Fruit fly (Drosophila melanogaster) whole organism, embryonic: Measurements from ENCODE around the gene nmdyn-D7.

Source experiments
- Asciz ChIP-seq: fragments of 200-800 bp; sonication (Bioruptor generic); optimal IDR thresholded peaks from 2 replicates; lab custom pipeline; 2017; ENCODE audit warnings: missing biosample characterization, mild to moderate bottlenecking, missing genetic modification characterization, missing genetic modification reagents
- CG10267 ChIP-seq: fragments of 200-800 bp; sonication (Bioruptor generic); optimal IDR thresholded peaks from 2 replicates; lab custom pipeline; 2018; ENCODE audit warnings: missing biosample characterization, mild to moderate bottlenecking, missing genetic modification characterization, moderate library complexity
- CG10979 ChIP-seq: fragments of 200-800 bp; sonication (Bioruptor generic); optimal IDR thresholded peaks from 2 replicates; lab custom pipeline; 2018; ENCODE audit warnings: missing biosample characterization, mild to moderate bottlenecking, missing genetic modification characterization, moderate library complexity
- CG11456 ChIP-seq: fragments of 200-800 bp; sonication (Bioruptor generic); IDR thresholded peaks from 3 replicates; pipeline ENCODE4 v1.3.6; 2022; ENCODE audit warnings: missing biosample characterization, missing genetic modification characterization
- CG11723 ChIP-seq: fragments of 200-800 bp; sonication (Bioruptor generic); optimal IDR thresholded peaks from 2 replicates; lab custom pipeline; 2017; ENCODE audit warnings: missing biosample characterization, mild to moderate bottlenecking, missing genetic modification characterization
- CG12155 ChIP-seq: fragments of 200-800 bp; sonication (Bioruptor generic); optimal IDR thresholded peaks from 3 replicates; lab custom pipeline; 2016; ENCODE audit warnings: missing biosample characterization, missing genetic modification characterization
- CG12236 ChIP-seq: fragments of 200-800 bp; sonication (Bioruptor generic); optimal IDR thresholded peaks from 2 replicates; lab custom pipeline; 2016; ENCODE audit warnings: missing biosample characterization, missing genetic modification characterization
- CG12299 ChIP-seq: fragments of 200-800 bp; sonication (Bioruptor generic); optimal IDR thresholded peaks from 2 replicates; lab custom pipeline; 2018; ENCODE audit warnings: missing biosample characterization, mild to moderate bottlenecking, missing genetic modification characterization
- CG12659 ChIP-seq: fragments of 200-800 bp; sonication (Bioruptor generic); optimal IDR thresholded peaks from 3 replicates; lab custom pipeline; 2017; ENCODE audit warnings: mild to moderate bottlenecking, missing biosample characterization, missing genetic modification reagents, missing genetic modification characterization
- CG16863 ChIP-seq: fragments of 200-800 bp; sonication (Bioruptor generic); optimal IDR thresholded peaks from 3 replicates; lab custom pipeline; 2016; ENCODE audit warnings: missing biosample characterization, missing genetic modification characterization
- CG17912 ChIP-seq: fragments of 200-800 bp; sonication (Bioruptor generic); optimal IDR thresholded peaks from 2 replicates; lab custom pipeline; 2018; ENCODE audit warnings: missing biosample characterization, mild to moderate bottlenecking, missing genetic modification characterization
- CG18619 ChIP-seq: fragments of 200-800 bp; sonication (Bioruptor generic); optimal IDR thresholded peaks from 3 replicates; lab custom pipeline; 2017; ENCODE audit warnings: missing biosample characterization, mild to moderate bottlenecking, missing genetic modification characterization
- CG2889 ChIP-seq: fragments of 200-800 bp; sonication (Bioruptor generic); IDR thresholded peaks from 3 replicates; pipeline ENCODE4 v1.3.6; 2022; ENCODE audit warnings: missing biosample characterization, missing genetic modification characterization
- CG3281 ChIP-seq: fragments of 200-800 bp; sonication (Bioruptor generic); optimal IDR thresholded peaks from 3 replicates; lab custom pipeline; 2017; ENCODE audit warnings: missing biosample characterization, mild to moderate bottlenecking, missing genetic modification characterization
- CG5953 ChIP-seq: fragments of 200-800 bp; sonication (Bioruptor generic); IDR thresholded peaks from 2 replicates; pipeline ENCODE4 v1.3.6; 2022; ENCODE audit warnings: missing biosample characterization, missing genetic modification characterization
- CG7786 ChIP-seq: fragments of 200-800 bp; sonication (Bioruptor generic); optimal IDR thresholded peaks from 2 replicates; lab custom pipeline; 2016; ENCODE audit warnings: missing biosample characterization, missing genetic modification characterization
- CG8089 ChIP-seq: fragments of 200-800 bp; sonication (Bioruptor generic); optimal IDR thresholded peaks from 3 replicates; lab custom pipeline; 2016; ENCODE audit warnings: missing biosample characterization, missing genetic modification characterization
- CG9727 ChIP-seq: fragments of 200-800 bp; sonication (Bioruptor generic); optimal IDR thresholded peaks from 3 replicates; lab custom pipeline; 2017; ENCODE audit warnings: missing biosample characterization, mild to moderate bottlenecking, missing genetic modification characterization
- CG9932 ChIP-seq: fragments of 200-800 bp; sonication (Bioruptor generic); IDR thresholded peaks from 2 replicates; pipeline ENCODE4 v1.3.6; 2022; ENCODE audit warnings: missing biosample characterization, missing genetic modification characterization
- CrebB ChIP-seq: fragments of 200-800 bp; sonication (Bioruptor generic); optimal IDR thresholded peaks from 3 replicates; lab custom pipeline; 2018; ENCODE audit warnings: missing biosample characterization, mild to moderate bottlenecking, missing genetic modification characterization
- Dp ChIP-seq: fragments of 200-800 bp; sonication (Bioruptor generic); optimal IDR thresholded peaks from 2 replicates; lab custom pipeline; 2018; ENCODE audit warnings: missing biosample characterization, mild to moderate bottlenecking, missing genetic modification characterization, moderate library complexity
- ERR ChIP-seq: fragments of 200-800 bp; sonication (Bioruptor generic); optimal IDR thresholded peaks from 2 replicates; lab custom pipeline; 2016; ENCODE audit warnings: missing biosample characterization, missing genetic modification characterization
- Hand ChIP-seq: fragments of 200-800 bp; sonication (Bioruptor generic); optimal IDR thresholded peaks from 2 replicates; lab custom pipeline; 2017; ENCODE audit warnings: mild to moderate bottlenecking, missing biosample characterization, missing genetic modification reagents, missing genetic modification characterization
- NC2α ChIP-seq: fragments of 200-800 bp; sonication (Bioruptor generic); optimal IDR thresholded peaks from 2 replicates; lab custom pipeline; 2016; ENCODE audit warnings: missing biosample characterization, missing genetic modification characterization
- NK7.1 ChIP-seq: fragments of 200-800 bp; sonication (Bioruptor generic); optimal IDR thresholded peaks from 3 replicates; lab custom pipeline; 2016; ENCODE audit warnings: missing biosample characterization, missing genetic modification characterization
- Scr ChIP-seq: fragments of 200-800 bp; sonication (Bioruptor generic); IDR thresholded peaks from 2 replicates; pipeline ENCODE4 v1.3.6; 2022; ENCODE audit warnings: missing biosample characterization, missing genetic modification characterization; ENCODE audit not compliant: partially characterized antibody
- Side ChIP-seq: fragments of 200-800 bp; sonication (Bioruptor generic); optimal IDR thresholded peaks from 2 replicates; lab custom pipeline; 2016; ENCODE audit warnings: missing biosample characterization, missing genetic modification characterization
- Stat92E ChIP-seq, 3 experiments: fragments of >200 bp in 2 of 3; fragments of 200-800 bp in 1 of 3; sonication (Bioruptor generic) in 1 of 3; optimal IDR thresholded peaks; 2 replicates each; lab custom pipeline; 2017 to 2019; ENCODE audit warnings: missing biosample characterization in 3 of 3, missing genetic modification characterization in 3 of 3, mild to moderate bottlenecking in 1 of 3, moderate library complexity in 1 of 3
- Usf ChIP-seq: fragments of 200-800 bp; sonication (Bioruptor generic); optimal IDR thresholded peaks from 2 replicates; lab custom pipeline; 2017; ENCODE audit warnings: missing genotype, missing biosample characterization, missing genetic modification characterization
- Vsx1 ChIP-seq: fragments of 200-800 bp; sonication (Bioruptor generic); optimal IDR thresholded peaks from 2 replicates; lab custom pipeline; 2017; ENCODE audit warnings: missing biosample characterization, mild to moderate bottlenecking, missing genetic modification characterization, missing genetic modification reagents
- Xbp1 ChIP-seq: fragments of 200-800 bp; sonication (Bioruptor generic); optimal IDR thresholded peaks from 3 replicates; lab custom pipeline; 2016; ENCODE audit warnings: missing biosample characterization, mild to moderate bottlenecking, missing genetic modification characterization
- ap ChIP-seq: fragments of 200-800 bp; sonication (Bioruptor generic); IDR thresholded peaks from 2 replicates; pipeline ENCODE4 v1.3.6; 2022; ENCODE audit warnings: missing biosample characterization, missing genetic modification characterization
- chif ChIP-seq, 2 experiments: fragments of 200-800 bp; sonication (Bioruptor generic); optimal IDR thresholded peaks; 3 replicates each; lab custom pipeline; 2016; ENCODE audit warnings: missing biosample characterization in 2 of 2, missing genetic modification characterization in 2 of 2
- crp ChIP-seq, 2 experiments: fragments of 200-800 bp; sonication (Bioruptor generic); optimal IDR thresholded peaks; 2 replicates in 1 of 2; 3 replicates in 1 of 2; lab custom pipeline; 2017; ENCODE audit warnings: missing biosample characterization in 2 of 2, missing genetic modification characterization in 2 of 2, mild to moderate bottlenecking in 1 of 2, moderate library complexity in 1 of 2
- dmrt11E ChIP-seq: fragments of 200-800 bp; sonication (Bioruptor generic); optimal IDR thresholded peaks from 3 replicates; lab custom pipeline; 2018; ENCODE audit warnings: missing biosample characterization, mild to moderate bottlenecking, missing genetic modification characterization, moderate library complexity
- ems ChIP-seq: fragments of 200-800 bp; sonication (Bioruptor generic); optimal IDR thresholded peaks from 3 replicates; lab custom pipeline; 2016; ENCODE audit warnings: missing biosample characterization, missing genetic modification characterization
- ewg ChIP-seq: fragments of 200-800 bp; sonication (Bioruptor generic); optimal IDR thresholded peaks from 3 replicates; lab custom pipeline; 2017; ENCODE audit warnings: mild to moderate bottlenecking, missing biosample characterization, missing genetic modification reagents, missing genetic modification characterization
- gcm ChIP-seq: fragments of 200-800 bp; sonication (Bioruptor generic); optimal IDR thresholded peaks from 2 replicates; lab custom pipeline; 2019; ENCODE audit warnings: missing biosample characterization, mild to moderate bottlenecking, missing genetic modification characterization, moderate library complexity
- gcm2 ChIP-seq: fragments of 200-800 bp; sonication (Bioruptor generic); optimal IDR thresholded peaks from 2 replicates; lab custom pipeline; 2016; ENCODE audit warnings: missing biosample characterization, missing genetic modification characterization
- gfzf ChIP-seq: fragments of 200-800 bp; sonication (Bioruptor generic); optimal IDR thresholded peaks from 2 replicates; lab custom pipeline; 2016; ENCODE audit warnings: missing biosample characterization, mild to moderate bottlenecking, missing genetic modification characterization, moderate library complexity
- gro ChIP-seq: fragments of 200-800 bp; sonication (Bioruptor generic); optimal IDR thresholded peaks from 2 replicates; lab custom pipeline; 2016; ENCODE audit warnings: missing biosample characterization, missing genetic modification characterization
- jumu ChIP-seq: fragments of 200-800 bp; sonication (Bioruptor generic); optimal IDR thresholded peaks from 3 replicates; lab custom pipeline; 2016; ENCODE audit warnings: missing biosample characterization, missing genetic modification characterization
- pnt ChIP-seq: fragments of 200-800 bp; sonication (Bioruptor generic); optimal IDR thresholded peaks from 3 replicates; lab custom pipeline; 2016; ENCODE audit warnings: missing biosample characterization, missing genetic modification characterization
- repo ChIP-seq: fragments of 200-800 bp; sonication (Bioruptor generic); optimal IDR thresholded peaks from 2 replicates; lab custom pipeline; 2016; ENCODE audit warnings: missing biosample characterization, missing genetic modification characterization
- rib ChIP-seq: fragments of 200-800 bp; sonication (Bioruptor generic); IDR thresholded peaks from 2 replicates; pipeline ENCODE4 v1.3.6; 2022; ENCODE audit warnings: missing biosample characterization, missing genetic modification characterization
- shn ChIP-seq: fragments of 200-800 bp; sonication (Bioruptor generic); optimal IDR thresholded peaks from 3 replicates; lab custom pipeline; 2016; ENCODE audit warnings: missing biosample characterization, missing genetic modification characterization
- sima ChIP-seq: fragments of 200-800 bp; sonication (Bioruptor generic); optimal IDR thresholded peaks from 2 replicates; lab custom pipeline; 2016; ENCODE audit warnings: missing biosample characterization, missing genetic modification characterization
- sisA ChIP-seq: fragments of 200-800 bp; sonication (Bioruptor generic); IDR thresholded peaks from 2 replicates; pipeline ENCODE4 v1.3.6; 2022; ENCODE audit warnings: missing biosample characterization, missing genetic modification characterization
- slbo ChIP-seq: fragments of 200-800 bp; sonication (Bioruptor generic); IDR thresholded peaks from 2 replicates; pipeline ENCODE4 v1.3.6; 2022; ENCODE audit warnings: missing biosample characterization, missing genetic modification characterization
- tio ChIP-seq: fragments of 200-800 bp; sonication (Bioruptor generic); optimal IDR thresholded peaks from 2 replicates; lab custom pipeline; 2017; ENCODE audit warnings: missing biosample characterization, missing genetic modification characterization, inconsistent platforms
- z ChIP-seq: fragments of 200-800 bp; sonication (Bioruptor generic); IDR thresholded peaks from 3 replicates; pipeline ENCODE4 v1.3.6; 2022; ENCODE audit warnings: missing biosample characterization, missing genetic modification characterization

The nmdyn-D7 gene

dm6 chr3R:9710886-9711285, 31.1 kb downstream of the nmdyn-D7 start, which contains the start of the genes trbd and dmt (continued):
- no peak for TF ChIP-seq tio (GFP tag; lab: Kevin White, UChicago)
- no peak for TF ChIP-seq NC2α (GFP tag; lab: Kevin White, UChicago)
- no peak for TF ChIP-seq CG3281
- TF ChIP-seq sima (GFP tag; lab: Kevin White, UChicago) = peak; percentile 24
- peak; percentile 99 for TF ChIP-seq gfzf (GFP tag; lab: Kevin White, UChicago)
- peak; percentile 30 for TF ChIP-seq CG9727 (GFP tag; lab: Kevin White, UChicago)
- TF ChIP-seq ewg (GFP tag; lab: Kevin White, UChicago) = no peak
- TF ChIP-seq jumu (GFP tag; lab: Kevin White, UChicago) = peak; percentile 69
- peak; percentile 56 for TF ChIP-seq CG17912 (GFP tag; lab: Kevin White, UChicago)
- TF ChIP-seq CG10267 (tag; lab: Kevin White, UChicago) = peak; percentile 98
- TF ChIP-seq CG8089 (GFP tag; lab: Kevin White, UChicago) = peak; percentile 44
- no peak for TF ChIP-seq CG11723 (GFP tag; lab: Kevin White, UChicago)
- TF ChIP-seq CrebB (tag; lab: Kevin White, UChicago) = peak; percentile 49
- TF ChIP-seq NK7.1 (GFP tag; lab: Kevin White, UChicago) = peak; percentile 38
- peak; percentile 84 for TF ChIP-seq Dp (GFP tag; lab: Kevin White, UChicago)
- peak; percentile 62 for TF ChIP-seq CG7786 (GFP tag; lab: Kevin White, UChicago)
- TF ChIP-seq repo (GFP tag; lab: Kevin White, UChicago) = peak; percentile 41
- TF ChIP-seq Stat92E (GFP tag; optimal IDR thresholded peaks at IDR 0.05; lab: Kevin White, UChicago) = peak in 1 of 3 experiments; percentile 64
- no peak for TF ChIP-seq CG9932 (GFP tag; lab: Robert Waterston, UW)
- TF ChIP-seq Vsx1 (GFP tag; lab: Kevin White, UChicago) = peak; percentile 99
- no peak for TF ChIP-seq slbo (GFP tag; lab: Robert Waterston, UW)
- no peak for TF ChIP-seq Scr (GFP tag; lab: Robert Waterston, UW)
- TF ChIP-seq CG18619 = no peak
- peak; percentile 37 for TF ChIP-seq shn
- TF ChIP-seq CG12299 = no peak
- no peak for TF ChIP-seq z (GFP tag; lab: Robert Waterston, UW)
- TF ChIP-seq chif (GFP tag; optimal IDR thresholded peaks at IDR 0.05; lab: Kevin White, UChicago) = peak; percentile 3 to 54
- no peak for TF ChIP-seq Hand
- peak; percentile 56 for TF ChIP-seq CG12155 (GFP tag; lab: Kevin White, UChicago)
- peak; percentile 46 for TF ChIP-seq Side (GFP tag; lab: Kevin White, UChicago)
- no peak for TF ChIP-seq sisA
- TF ChIP-seq ERR (GFP tag; lab: Kevin White, UChicago) = peak; percentile 55
- TF ChIP-seq rib = no peak
- TF ChIP-seq dmrt11E (tag; lab: Kevin White, UChicago) = peak; percentile 33
- TF ChIP-seq crp (GFP tag; optimal IDR thresholded peaks at IDR 0.05; lab: Kevin White, UChicago) = peak; percentile 45 to 92
- TF ChIP-seq CG11456 (GFP tag; lab: Robert Waterston, UW) = no peak
- TF ChIP-seq CG12659 (GFP tag; lab: Kevin White, UChicago) = peak; percentile 95
- no peak for TF ChIP-seq CG2889 (GFP tag; lab: Robert Waterston, UW)
- TF ChIP-seq Xbp1 (GFP tag; lab: Kevin White, UChicago) = peak; percentile 77
- TF ChIP-seq CG16863 = peak; percentile 52
- TF ChIP-seq ap = no peak
- peak; percentile 89 for TF ChIP-seq gro
- peak; percentile 21 for TF ChIP-seq gcm2 (GFP tag; lab: Kevin White, UChicago)
- peak; percentile 26 for TF ChIP-seq ems (GFP tag; lab: Kevin White, UChicago)
- no peak for TF ChIP-seq Usf
- TF ChIP-seq gcm (GFP tag; lab: Kevin White, UChicago) = no peak
- peak; percentile 29 for TF ChIP-seq pnt (GFP tag; lab: Kevin White, UChicago)
- no peak for TF ChIP-seq CG5953 (GFP tag; lab: Robert Waterston, UW)
- no peak for TF ChIP-seq CG12236 (GFP tag; lab: Kevin White, UChicago)
- no peak for TF ChIP-seq Asciz (GFP tag; lab: Kevin White, UChicago)
- TF ChIP-seq CG10979 (tag; lab: Kevin White, UChicago) = peak; percentile 34
